Worm (Caenorhabditis elegans) whole organism, L2 larva: ENCODE results near the gene srh-246.

Experiments
- dmd-4 ChIP-seq: sonication (generic microtip); optimal IDR thresholded peaks from 2 replicates; lab custom pipeline; 2017; ENCODE audit warnings: missing biosample characterization, missing genetic modification characterization
- nhr-11 ChIP-seq: fragments of 150-350 bp; optimal IDR thresholded peaks from 2 replicates; lab custom pipeline; 2014; ENCODE audit warnings: missing biosample characterization, missing genetic modification characterization
- unc-55 ChIP-seq: fragments of 150-350 bp; sonication (generic microtip); optimal IDR thresholded peaks from 3 replicates; lab custom pipeline; 2014; ENCODE audit warnings: missing biosample characterization, missing genetic modification reagents, missing genetic modification characterization

DNA sequence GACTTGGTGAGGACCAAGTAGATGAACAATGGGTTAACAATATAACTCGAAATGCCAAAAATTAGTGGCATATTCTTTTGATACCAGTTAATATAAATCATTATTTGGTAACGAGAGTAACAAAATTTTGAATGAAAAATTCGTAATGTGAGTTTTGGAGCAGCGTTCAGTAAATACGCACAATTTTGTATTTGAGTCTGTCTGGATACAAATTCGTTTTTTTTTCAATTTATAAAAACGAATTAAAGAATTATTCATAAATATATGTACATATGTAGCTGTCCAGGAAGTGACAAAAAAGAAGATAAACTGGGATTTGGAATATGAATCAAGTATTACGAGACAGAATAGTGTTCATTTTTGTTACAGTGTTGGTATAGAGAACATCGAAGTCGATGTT, 4.6 kb downstream of the srh-246 start, which contains the start of gene srj-5:
- no peak for TF ChIP-seq unc-55 (GFP tag; lab: Kevin White, UChicago)
- no peak for TF ChIP-seq nhr-11 (tag; lab: Kevin White, UChicago)
- TF ChIP-seq dmd-4 (tag; lab: Kevin White, UChicago), result no peak
